Worm (Caenorhabditis elegans): ENCODE data around the gene eif-1.

ce11 chrII:4975311-4975710 is 18.1 kb downstream of the eif-1 start:
- TF ChIP-seq ztf-23 (GFP tag; IDR thresholded peaks at IDR 0.05) (no peak), tab-1 (GFP tag; IDR thresholded peaks at IDR 0.05) (no peak)

Data from whole organism, midembryonic.